ENCODE assay signal across 2 fruit fly cellular contexts in the genomic region with DNA sequence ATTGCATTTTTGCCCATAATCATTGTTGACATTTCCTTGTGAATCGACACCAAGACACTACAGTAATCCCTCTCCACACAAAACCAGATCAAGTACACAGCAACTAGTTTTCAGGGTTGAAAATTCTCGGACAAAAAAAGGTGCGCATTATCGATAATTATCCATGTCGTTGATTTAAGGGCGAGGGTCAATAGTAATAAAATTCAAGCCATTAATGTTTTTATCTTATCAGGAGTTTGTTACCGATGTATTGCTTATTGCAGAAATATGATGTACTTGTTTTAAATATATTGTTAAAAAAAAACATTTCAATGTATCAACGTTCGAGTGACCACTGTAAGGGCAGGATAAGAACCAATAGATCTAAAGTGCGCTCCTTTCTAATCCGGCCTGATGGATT.
TF ChIP-seq lines count a peak whose summit lies in the region.

No protein-coding gene starts in this region.

TF ChIP-seq in whole organism, embryonic, 481 proteins besides CTCF, POLR2A, EP300 and RAD21 (continued from another document):
- TF ChIP-seq CG9215 (GFP tag; IDR thresholded peaks at IDR 0.05; lab: Robert Waterston, UW) (no peak), phol (tag; optimal IDR thresholded peaks at IDR 0.05; lab: Kevin White, UChicago) (peak; percentile 12), fd64A (GFP tag; optimal IDR thresholded peaks at IDR 0.05; lab: Kevin White, UChicago) (no peak), CG10267 (tag; optimal IDR thresholded peaks at IDR 0.05; lab: Kevin White, UChicago) (peak; percentile 2), CG3281 (GFP tag; optimal IDR thresholded peaks at IDR 0.05; lab: Kevin White, UChicago) (no peak), eyg (GFP tag; optimal IDR thresholded peaks at IDR 0.05; lab: Kevin White, UChicago) (no peak), CG9437 (GFP tag; optimal IDR thresholded peaks at IDR 0.05; lab: Kevin White, UChicago) (no peak), CG2678 (tag; optimal IDR thresholded peaks at IDR 0.05; lab: Kevin White, UChicago) (peak; percentile 22), D19B (GFP tag; optimal IDR thresholded peaks at IDR 0.05; lab: Kevin White, UChicago) (no peak), lilli (GFP tag; optimal IDR thresholded peaks at IDR 0.05; lab: Kevin White, UChicago) (no peak), btn (GFP tag; optimal IDR thresholded peaks at IDR 0.05; lab: Kevin White, UChicago) (no peak), D19A (tag; optimal IDR thresholded peaks at IDR 0.05; lab: Kevin White, UChicago) (peak; percentile 2), CG6254 (GFP tag; optimal IDR thresholded peaks at IDR 0.05; lab: Kevin White, UChicago) (no peak), CG5180 (GFP tag; optimal IDR thresholded peaks at IDR 0.05; lab: Kevin White, UChicago) (no peak), row (GFP tag; IDR thresholded peaks at IDR 0.05; lab: Robert Waterston, UW) (peak; percentile 29; the same call in 1 of the 3 replicates), eve (GFP tag; optimal IDR thresholded peaks at IDR 0.05; lab: Kevin White, UChicago) (peak in 1 of 2 experiments; percentile 43), Poxn (GFP tag; IDR thresholded peaks at IDR 0.05; lab: Robert Waterston, UW) (no peak), CG11504 (tag; optimal IDR thresholded peaks at IDR 0.05; lab: Kevin White, UChicago) (peak; percentile 38), TFAM (GFP tag; optimal IDR thresholded peaks at IDR 0.05; lab: Kevin White, UChicago) (no peak)

TF ChIP-seq in whole organism, prepupa, 60 proteins besides CTCF, POLR2A, EP300 and RAD21 (continued from another document):
- no peak; the same call in 1 of the 2 replicates for TF ChIP-seq CG15336 (GFP tag; IDR thresholded peaks at IDR 0.05; lab: Robert Waterston, UW)
- TF ChIP-seq Met (GFP tag; optimal IDR thresholded peaks at IDR 0.05; lab: Kevin White, UChicago) = peak; percentile 23
- peak; percentile 0 for TF ChIP-seq lz (GFP tag; optimal IDR thresholded peaks at IDR 0.05; lab: Kevin White, UChicago)
- TF ChIP-seq esn (GFP tag; optimal IDR thresholded peaks at IDR 0.05; lab: Kevin White, UChicago) = peak; percentile 8
- peak; percentile 49 for TF ChIP-seq Eip78C (GFP tag; lab: Kevin White, UChicago)
- TF ChIP-seq pdm3 (GFP tag; optimal IDR thresholded peaks at IDR 0.05; lab: Kevin White, UChicago) = peak; percentile 31
- no peak for TF ChIP-seq CG9139 (GFP tag; optimal IDR thresholded peaks at IDR 0.05; lab: Kevin White, UChicago)
- TF ChIP-seq Hr4 (GFP tag; optimal IDR thresholded peaks at IDR 0.05; lab: Kevin White, UChicago) = peak; percentile 34
- peak; percentile 47 for TF ChIP-seq achi (GFP tag; optimal IDR thresholded peaks at IDR 0.05; lab: Kevin White, UChicago)
- no peak for TF ChIP-seq fd59A (GFP tag; optimal IDR thresholded peaks at IDR 0.05; lab: Kevin White, UChicago)
- peak; percentile 2 for TF ChIP-seq CG10631 (GFP tag; optimal IDR thresholded peaks at IDR 0.05; lab: Kevin White, UChicago)
- peak; percentile 21 for TF ChIP-seq OdsH (GFP tag; optimal IDR thresholded peaks at IDR 0.05; lab: Kevin White, UChicago)
- TF ChIP-seq cyc (GFP tag; optimal IDR thresholded peaks at IDR 0.05; lab: Kevin White, UChicago) = no peak
- peak; percentile 33 for TF ChIP-seq Ets96B (tag; optimal IDR thresholded peaks at IDR 0.05; lab: Kevin White, UChicago)
- TF ChIP-seq spab (GFP tag; optimal IDR thresholded peaks at IDR 0.05; lab: Kevin White, UChicago) = no peak
- peak; percentile 34 for TF ChIP-seq svp (GFP tag; lab: Kevin White, UChicago)
- 0 out of 2 replicates have a peak, but pooled peaks have one; percentile 18 for TF ChIP-seq Gug (GFP tag; IDR thresholded peaks at IDR 0.05; lab: Robert Waterston, UW)
